Worm (Caenorhabditis elegans): ENCODE results near the gene nep-8.

The nep-8 gene

DNA sequence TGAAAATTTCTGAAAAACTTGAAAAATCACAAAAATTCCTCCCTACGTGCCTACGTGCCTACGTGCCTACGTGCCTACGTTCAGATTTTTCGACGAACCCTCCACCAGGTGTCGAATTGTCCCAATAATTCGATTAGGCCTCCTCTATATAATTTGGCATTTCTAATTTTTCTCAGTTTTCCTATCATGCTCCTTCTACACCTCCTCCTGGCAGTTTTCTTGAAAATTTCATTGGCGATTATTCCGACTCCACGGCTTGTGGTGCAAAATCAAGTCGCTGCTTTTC, 36.9 kb downstream of the nep-8 start, which contains the start of gene C16C8.17:
Gene C16C8.17 (plus strand): TSS at position 187 of the 286 bp plus-strand sequence.
- TF ChIP-seq ttx-3 (tag; optimal IDR thresholded peaks at IDR 0.05) (no peak), ahr-1 (tag; optimal IDR thresholded peaks at IDR 0.05) (no peak)

DNA sequence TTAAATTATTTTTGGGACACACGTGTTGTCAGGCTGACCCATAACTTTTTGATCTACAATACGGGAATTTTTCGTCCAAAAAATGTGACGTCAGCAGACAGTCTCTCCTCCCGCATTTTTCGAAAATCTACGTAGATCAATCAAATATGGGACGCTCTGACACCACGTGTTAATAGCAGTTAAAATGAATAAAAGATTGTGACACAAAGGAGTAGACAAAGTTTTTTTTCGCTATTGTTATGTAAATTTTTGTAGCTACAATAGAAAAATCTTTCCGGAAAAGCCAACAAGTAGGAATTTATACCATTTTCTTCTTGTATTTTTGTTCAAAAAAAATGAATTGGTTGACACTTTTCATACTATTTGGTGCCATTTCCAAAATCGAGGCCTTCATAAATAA, 37.7 kb downstream of the nep-8 start, which contains the start of gene C16C8.27:
Gene C16C8.27 (plus strand): TSS at position 301 of the 400 bp plus-strand sequence.
- TF ChIP-seq K02D7.2 (tag; optimal IDR thresholded peaks at IDR 0.05) (no peak), ceh-2 (tag; optimal IDR thresholded peaks at IDR 0.05) (no peak), tbx-2 (tag; optimal IDR thresholded peaks at IDR 0.05) (no peak), nfya-1 (tag; optimal IDR thresholded peaks at IDR 0.05) (no peak), elt-4 (tag; optimal IDR thresholded peaks at IDR 0.05) (no peak)

DNA sequence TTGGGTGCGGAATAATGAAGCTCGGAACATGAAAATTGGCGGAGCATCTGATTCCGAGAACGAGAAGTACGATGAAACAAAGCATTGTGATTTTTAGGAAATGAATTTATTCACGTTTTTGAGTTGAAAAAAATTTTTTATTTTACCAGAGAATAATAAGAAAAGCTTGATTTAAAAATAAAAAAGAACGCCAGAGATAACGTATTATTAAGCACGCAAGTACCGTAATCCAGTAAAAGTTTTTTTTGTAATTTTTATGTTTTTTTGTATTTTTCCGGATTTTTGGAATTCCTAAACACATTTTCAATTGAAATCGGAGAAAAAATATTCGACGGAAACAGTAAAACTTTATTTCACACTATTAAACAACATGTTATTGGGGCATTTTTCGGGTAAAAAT, 39.5 kb downstream of the nep-8 start, which contains the start of gene C16C8.22:
Gene C16C8.22 (minus strand): TSS at position 101 of the 400 bp plus-strand sequence.
- TF ChIP-seq fkh-6 (tag; optimal IDR thresholded peaks at IDR 0.05) (no peak), dmd-4 (tag; optimal IDR thresholded peaks at IDR 0.05; ENCODE audit: borderline replicate concordance) (no peak), pros-1 (tag; optimal IDR thresholded peaks at IDR 0.05) (no peak), syd-9 (tag; optimal IDR thresholded peaks at IDR 0.05) (no peak)

DNA sequence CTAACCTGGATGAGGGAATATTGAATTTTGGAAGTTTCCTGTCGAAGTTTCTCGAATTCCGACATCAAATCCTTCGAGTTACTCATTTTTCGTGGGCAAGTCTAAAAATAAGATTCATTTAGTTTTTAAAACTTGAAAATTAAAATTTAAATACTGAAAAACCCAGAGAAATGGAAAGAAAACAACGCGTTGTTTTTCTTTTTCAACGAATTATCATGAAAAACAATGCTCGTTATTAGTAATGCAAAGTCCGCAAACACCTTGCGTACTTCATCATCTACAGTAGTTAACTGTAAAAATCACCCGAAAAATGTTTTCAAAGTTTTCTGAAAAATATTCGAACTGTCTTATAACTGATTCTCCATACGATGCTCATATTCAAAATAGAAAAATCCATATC, 40.6 kb downstream of the nep-8 start, which contains the start of gene C16C8.4:
Gene C16C8.4 (minus strand): TSS at position 101 of the 400 bp plus-strand sequence.
- TF ChIP-seq F13H6.1 (tag; optimal IDR thresholded peaks at IDR 0.05) (no peak), pat-9 (tag; optimal IDR thresholded peaks at IDR 0.05) (no peak), nfya-1 (tag; optimal IDR thresholded peaks at IDR 0.05) (no peak), C38D4.7 (GFP tag; optimal IDR thresholded peaks at IDR 0.05) (no peak), hlh-30 (tag; optimal IDR thresholded peaks at IDR 0.05; ENCODE audit: insufficient read depth) (no peak), unc-3 (GFP tag; conservative IDR thresholded peaks at IDR 0.05) (no peak), unc-3 (tag; optimal IDR thresholded peaks at IDR 0.05) (no peak), unc-55 (GFP tag; optimal IDR thresholded peaks at IDR 0.05) (no peak), tbx-2 (tag; optimal IDR thresholded peaks at IDR 0.05) (no peak), madf-2 (tag; optimal IDR thresholded peaks at IDR 0.05) (no peak), T23F11.4 (GFP tag; optimal IDR thresholded peaks at IDR 0.05) (no peak), ttx-3 (tag; optimal IDR thresholded peaks at IDR 0.05) (no peak), ets-4 (tag; optimal IDR thresholded peaks at IDR 0.05) (no peak), zip-5 (tag; optimal IDR thresholded peaks at IDR 0.05) (no peak), nhr-232 (tag; optimal IDR thresholded peaks at IDR 0.05) (no peak), pag-3 (tag; optimal IDR thresholded peaks at IDR 0.05; ENCODE audit: borderline replicate concordance) (no peak)

DNA sequence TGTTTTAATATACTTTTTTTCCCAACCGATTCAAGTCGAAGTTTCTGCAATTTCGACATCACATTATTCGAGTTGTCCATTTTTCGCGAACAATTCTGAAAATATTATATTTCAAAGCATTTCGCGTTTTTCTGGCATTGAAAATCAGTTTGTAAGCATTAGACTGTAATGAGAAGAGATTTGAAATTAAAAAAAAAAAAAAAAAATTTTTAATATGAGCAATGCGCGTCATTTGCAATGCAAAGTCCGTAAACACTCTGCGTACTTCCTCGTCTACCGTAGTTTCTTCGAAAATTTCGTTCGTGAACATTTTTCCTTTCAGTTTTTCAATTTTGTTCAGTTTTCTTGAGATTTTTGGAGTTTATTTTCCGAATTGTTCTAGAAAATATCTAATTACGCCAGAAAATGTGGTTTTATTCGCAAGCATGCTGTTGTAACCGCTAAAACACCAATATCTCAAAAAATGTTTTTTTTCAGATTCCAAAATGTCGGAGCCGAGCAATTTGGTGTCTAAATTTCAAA, 41.7 kb downstream of the nep-8 start, which contains the start of the genes C16C8.5 and C16C8.16:
Gene C16C8.5 (minus strand): TSS at position 101 of the 522 bp plus-strand sequence.
Gene C16C8.16 (plus strand): TSS at position 472 of the 522 bp plus-strand sequence.
- no peak for TF ChIP-seq gmeb-2 (tag; optimal IDR thresholded peaks at IDR 0.05)
- no peak for TF ChIP-seq hlh-13 (GFP tag; optimal IDR thresholded peaks at IDR 0.05)
- no peak for TF ChIP-seq ahr-1 (tag; optimal IDR thresholded peaks at IDR 0.05)
- TF ChIP-seq ceh-18 (tag; optimal IDR thresholded peaks at IDR 0.05) = no peak
- no peak for TF ChIP-seq fkh-6 (tag; optimal IDR thresholded peaks at IDR 0.05)
- no peak for TF ChIP-seq T23F11.4 (GFP tag; optimal IDR thresholded peaks at IDR 0.05)
- TF ChIP-seq lim-6 (tag; optimal IDR thresholded peaks at IDR 0.05) = no peak
- TF ChIP-seq sox-2 (GFP tag; IDR thresholded peaks at IDR 0.05) = no peak
- TF ChIP-seq unc-3 (GFP tag; conservative IDR thresholded peaks at IDR 0.05) = no peak
- TF ChIP-seq unc-3 (tag; optimal IDR thresholded peaks at IDR 0.05) = no peak
- no peak for TF ChIP-seq madf-2 (tag; optimal IDR thresholded peaks at IDR 0.05)
- no peak for TF ChIP-seq ceh-2 (tag; optimal IDR thresholded peaks at IDR 0.05)
- TF ChIP-seq ama-1 (optimal IDR thresholded peaks at IDR 0.05) = no peak
- no peak for TF ChIP-seq zip-5 (tag; optimal IDR thresholded peaks at IDR 0.05)
- no peak for TF ChIP-seq hlh-6 (tag; optimal IDR thresholded peaks at IDR 0.05)
- no peak for TF ChIP-seq pros-1 (tag; optimal IDR thresholded peaks at IDR 0.05)
- TF ChIP-seq lin-11 (tag; optimal IDR thresholded peaks at IDR 0.05) = no peak
- no peak for TF ChIP-seq ref-2 (tag; optimal IDR thresholded peaks at IDR 0.05)
- no peak for TF ChIP-seq ceh-48 (tag; optimal IDR thresholded peaks at IDR 0.05)

All from whole organism, late embryonic.